Fruit fly (Drosophila melanogaster) whole organism, adult: ENCODE data around the gene Ids.

Experiments used
- CG12768 ChIP-seq: fragments of 200-800 bp; sonication (Bioruptor generic); optimal IDR thresholded peaks from 2 replicates; lab custom pipeline; 2017; ENCODE audit warnings: missing biosample characterization, missing genetic modification characterization, mild to moderate bottlenecking, moderate library complexity, missing genetic modification reagents
- CG14711 ChIP-seq: fragments of 200-800 bp; sonication (Bioruptor generic); optimal IDR thresholded peaks from 2 replicates; lab custom pipeline; 2018; ENCODE audit warnings: missing biosample characterization, mild to moderate bottlenecking, missing genetic modification characterization, moderate library complexity
- CG1620 ChIP-seq: fragments of 200-800 bp; sonication (Bioruptor generic); optimal IDR thresholded peaks from 2 replicates; lab custom pipeline; 2016; ENCODE audit warnings: missing biosample characterization, missing genetic modification characterization
- CG5204 ChIP-seq: fragments of 200-800 bp; sonication (Bioruptor generic); optimal IDR thresholded peaks from 2 replicates; lab custom pipeline; 2016; ENCODE audit warnings: missing biosample characterization, missing genetic modification characterization
- Clk ChIP-seq: fragments of 200-800 bp; sonication (Bioruptor generic); optimal IDR thresholded peaks from 2 replicates; lab custom pipeline; 2017; ENCODE audit warnings: missing biosample characterization, missing genetic modification characterization
- bab1 ChIP-seq: fragments of 200-800 bp; sonication (Bioruptor generic); optimal IDR thresholded peaks from 3 replicates; lab custom pipeline; 2019; ENCODE audit warnings: missing biosample characterization, mild to moderate bottlenecking, missing genetic modification characterization, moderate library complexity
- kay ChIP-seq: fragments of 200-800 bp; sonication (Bioruptor generic); peaks from one replicate; lab custom pipeline; 2016; ENCODE audit warnings: missing biosample characterization, missing genetic modification characterization, borderline replicate concordance
- tj ChIP-seq: fragments of 200-800 bp; sonication (Bioruptor generic); optimal IDR thresholded peaks from 3 replicates; lab custom pipeline; 2017; ENCODE audit warnings: missing biosample characterization, mild to moderate bottlenecking, missing genetic modification characterization, moderate library complexity
- toe ChIP-seq: fragments of 200-800 bp; sonication (Bioruptor generic); optimal IDR thresholded peaks from 2 replicates; lab custom pipeline; 2016; ENCODE audit warnings: missing biosample characterization, missing genetic modification characterization

DNA sequence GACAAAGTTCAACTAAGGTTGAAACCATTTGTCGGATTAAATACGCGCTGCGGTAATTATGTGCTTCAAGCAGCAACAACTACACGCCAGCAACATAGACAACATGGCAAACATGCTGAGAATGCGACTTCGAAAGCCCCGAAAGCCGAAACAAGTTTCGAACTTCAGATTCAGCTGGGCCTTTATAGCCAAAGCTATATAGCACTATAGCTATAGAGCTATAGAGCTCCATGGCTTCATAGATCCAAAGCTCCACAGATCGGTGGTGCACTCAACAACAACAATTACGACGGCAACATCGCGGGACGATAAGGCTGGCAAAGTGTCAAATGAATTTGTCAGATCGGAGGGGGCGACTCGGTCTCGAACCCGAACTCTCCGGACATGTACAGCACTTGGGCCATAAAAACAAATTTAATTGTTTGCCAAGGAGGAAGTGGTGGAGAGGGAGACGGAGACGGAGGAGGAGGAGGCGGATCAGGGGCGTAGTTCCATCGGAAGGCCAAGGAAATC lies 19.3 kb downstream of the Ids start:
- TF ChIP-seq tj (no peak), kay (GFP tag; lab: Kevin White, UChicago) (no peak), Clk (GFP tag; lab: Kevin White, UChicago) (no peak), CG12768 (GFP tag; lab: Kevin White, UChicago) (no peak), bab1 (GFP tag; lab: Kevin White, UChicago) (no peak), CG14711 (no peak), CG1620 (GFP tag; lab: Kevin White, UChicago) (no peak), CG5204 (GFP tag; lab: Kevin White, UChicago) (no peak), toe (GFP tag; lab: Kevin White, UChicago) (no peak)
